Fruit fly (Drosophila melanogaster): ENCODE results near the gene hwt.
A peak's percentile ranks its signal among the peaks of the same experiment; 100 is the strongest.

Gene hwt

dm6 chrX:12546857-12547606 is 21.2 kb downstream of the hwt start (continued):
- TF ChIP-seq CG1832 (GFP tag; optimal IDR thresholded peaks at IDR 0.05) (peak; percentile 55), odd (GFP tag; optimal IDR thresholded peaks at IDR 0.05) (no peak), Med (GFP tag) (peak; percentile 54), Hey (tag; optimal IDR thresholded peaks at IDR 0.05) (peak; percentile 0), prd (optimal IDR thresholded peaks at IDR 0.05) (no peak), prd (GFP tag; IDR thresholded peaks at IDR 0.05) (peak; percentile 25; the same call in 2 of the 3 replicates), unc-4 (GFP tag; IDR thresholded peaks at IDR 0.05; ENCODE audit: partially characterized antibody) (no peak), CG15269 (tag; optimal IDR thresholded peaks at IDR 0.05) (peak; percentile 46), CG31441 (GFP tag; IDR thresholded peaks at IDR 0.05) (peak; percentile 58), pum (GFP tag; optimal IDR thresholded peaks at IDR 0.05) (no peak), org-1 (GFP tag; optimal IDR thresholded peaks at IDR 0.05) (no peak), ATbp (GFP tag; optimal IDR thresholded peaks at IDR 0.05) (no peak), da (GFP tag; optimal IDR thresholded peaks at IDR 0.05) (no peak), Oaz (GFP tag; IDR thresholded peaks at IDR 0.05) (no peak), esg (GFP tag; conservative IDR thresholded peaks at IDR 0.05) (peak; percentile 49), Blimp-1 (GFP tag; optimal IDR thresholded peaks at IDR 0.05) (peak; percentile 31), usp (GFP tag; optimal IDR thresholded peaks at IDR 0.05) (no peak), so (GFP tag; IDR thresholded peaks at IDR 0.05) (no peak), CG9437 (GFP tag; optimal IDR thresholded peaks at IDR 0.05) (peak; percentile 5), vnd (GFP tag; IDR thresholded peaks at IDR 0.05; ENCODE audit: partially characterized antibody) (no peak), CG18619 (GFP tag; optimal IDR thresholded peaks at IDR 0.05) (peak; percentile 13), CG6689 (GFP tag; IDR thresholded peaks at IDR 0.05) (no peak)

dm6 chrX:12546119-12546518 is 22.1 kb downstream of the hwt start:
- no peak for TF ChIP-seq ab (GFP tag; optimal IDR thresholded peaks at IDR 0.05)
- no peak for TF ChIP-seq CG1602 (GFP tag; optimal IDR thresholded peaks at IDR 0.05)
- no peak for TF ChIP-seq CG17361 (GFP tag; IDR thresholded peaks at IDR 0.05)
- TF ChIP-seq kay (GFP tag; optimal IDR thresholded peaks at IDR 0.05), result peak; percentile 23
- TF ChIP-seq Ets65A (GFP tag), result peak; percentile 85
- TF ChIP-seq CG17829 (tag; optimal IDR thresholded peaks at IDR 0.05), result no peak
- no peak for TF ChIP-seq Elba2 (GFP tag; optimal IDR thresholded peaks at IDR 0.05)
- no peak for TF ChIP-seq CG32772 (GFP tag; IDR thresholded peaks at IDR 0.05)
- no peak for TF ChIP-seq CG3995 (GFP tag; optimal IDR thresholded peaks at IDR 0.05)
- no peak for TF ChIP-seq BEAF-32 (GFP tag; optimal IDR thresholded peaks at IDR 0.05)
- TF ChIP-seq CG15479 (GFP tag; optimal IDR thresholded peaks at IDR 0.05), result no peak
- no peak for TF ChIP-seq CG15601 (tag; optimal IDR thresholded peaks at IDR 0.05)
- no peak for TF ChIP-seq CG16863 (GFP tag; optimal IDR thresholded peaks at IDR 0.05)
- TF ChIP-seq CG18619 (GFP tag; optimal IDR thresholded peaks at IDR 0.05), result no peak
- no peak for TF ChIP-seq Vsx1 (GFP tag; optimal IDR thresholded peaks at IDR 0.05)
- no peak for TF ChIP-seq CG14710 (tag; optimal IDR thresholded peaks at IDR 0.05)
- no peak for TF ChIP-seq rib (GFP tag; IDR thresholded peaks at IDR 0.05)
- no peak for TF ChIP-seq CG4707 (GFP tag; optimal IDR thresholded peaks at IDR 0.05)
- no peak for TF ChIP-seq tll (GFP tag; optimal IDR thresholded peaks at IDR 0.05)
- TF ChIP-seq Trl (optimal IDR thresholded peaks at IDR 0.05), result peak; percentile 62 to 77
- no peak for TF ChIP-seq Trl (GFP tag; optimal IDR thresholded peaks at IDR 0.05)
- TF ChIP-seq yki (optimal IDR thresholded peaks at IDR 0.05), result peak; percentile 15
- TF ChIP-seq Sox102F (GFP tag; optimal IDR thresholded peaks at IDR 0.05), result no peak
- no peak for TF ChIP-seq CG11560 (tag; IDR thresholded peaks at IDR 0.05)
- no peak for TF ChIP-seq GATAe (GFP tag; conservative IDR thresholded peaks at IDR 0.05)
- TF ChIP-seq Xbp1 (GFP tag; optimal IDR thresholded peaks at IDR 0.05), result no peak
- no peak for TF ChIP-seq Pdp1 (GFP tag; optimal IDR thresholded peaks at IDR 0.05)
- TF ChIP-seq lilli (GFP tag; optimal IDR thresholded peaks at IDR 0.05), result no peak
- no peak for TF ChIP-seq Ssrp (tag; optimal IDR thresholded peaks at IDR 0.05)
- TF ChIP-seq ato (GFP tag; IDR thresholded peaks at IDR 0.05; ENCODE audit: partially characterized antibody), result no peak
